Fruit fly (Drosophila melanogaster) whole organism: Measurements from ENCODE around the gene CG7126.

ENCODE experiments used
- CG8478 ChIP-seq: fragments of >200 bp; optimal IDR thresholded peaks from 2 replicates; lab custom pipeline; 2018; ENCODE audit warnings: inconsistent platforms
- Dll ChIP-seq: fragments of >200 bp; optimal IDR thresholded peaks from 2 replicates; lab custom pipeline; 2017
- EcR ChIP-seq, 2 experiments: fragments of >200 bp; optimal IDR thresholded peaks; 2 replicates each; lab custom pipeline; 2017; ENCODE audit warnings: missing biosample characterization in 2 of 2, missing genetic modification characterization in 2 of 2, missing genetic modification reagents in 2 of 2
- pan ChIP-seq: fragments of >200 bp; optimal IDR thresholded peaks from 2 replicates; lab custom pipeline; 2017
- psq ChIP-seq: fragments of >200 bp; optimal IDR thresholded peaks from 2 replicates; lab custom pipeline; 2017
- usp ChIP-seq: fragments of >200 bp; optimal IDR thresholded peaks from 2 replicates; lab custom pipeline; 2017; ENCODE audit warnings: missing biosample characterization, missing genetic modification characterization, mixed read lengths

The CG7126 gene

dm6 chr3R:18280866-18281473 lies 21.7 kb downstream of the CG7126 start:
- TF ChIP-seq psq (lab: Kevin White, UChicago), result no peak
- TF ChIP-seq Dll (lab: Kevin White, UChicago), result no peak
- no peak for TF ChIP-seq EcR (GFP tag; optimal IDR thresholded peaks at IDR 0.05; lab: Kevin White, UChicago)
- TF ChIP-seq pan, result no peak
- TF ChIP-seq usp (GFP tag; lab: Kevin White, UChicago), result no peak
- no peak for TF ChIP-seq CG8478 (lab: Kevin White, UChicago)

DNA sequence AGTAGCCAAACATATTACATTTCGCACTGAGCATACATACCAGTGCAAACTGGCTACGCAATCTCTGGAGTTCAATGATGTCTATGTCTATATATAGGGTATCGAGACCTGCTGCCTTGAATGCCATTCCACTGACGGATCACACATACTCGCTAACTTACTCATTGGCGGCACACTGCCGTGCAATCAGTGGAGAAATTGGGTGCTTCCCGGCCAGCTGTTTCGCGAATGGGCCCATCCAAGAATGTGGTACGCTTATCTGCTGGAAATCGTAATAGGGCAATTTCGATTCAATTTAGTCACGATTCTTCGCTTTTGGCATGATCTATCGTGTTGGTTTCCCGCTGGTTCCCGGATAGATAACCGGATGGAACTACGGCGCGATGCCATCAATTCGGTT lies 22.5 kb downstream of the CG7126 start:
- no peak for TF ChIP-seq Dll (lab: Kevin White, UChicago)
- TF ChIP-seq usp (GFP tag; lab: Kevin White, UChicago), result no peak
- TF ChIP-seq CG8478 (lab: Kevin White, UChicago), result no peak
- TF ChIP-seq psq (lab: Kevin White, UChicago), result no peak

dm6 chr3R:18279494-18279893 lies 23.2 kb downstream of the CG7126 start, which contains the start of gene CG7142:
CG7142 (minus strand) TSS chr3R:18279522.
- TF ChIP-seq CG8478 (lab: Kevin White, UChicago), result no peak
- TF ChIP-seq EcR (GFP tag; optimal IDR thresholded peaks at IDR 0.05; lab: Kevin White, UChicago), result no peak
- TF ChIP-seq psq (lab: Kevin White, UChicago), result no peak
- no peak for TF ChIP-seq pan
- TF ChIP-seq Dll (lab: Kevin White, UChicago), result no peak
- TF ChIP-seq usp (GFP tag; lab: Kevin White, UChicago), result no peak

DNA sequence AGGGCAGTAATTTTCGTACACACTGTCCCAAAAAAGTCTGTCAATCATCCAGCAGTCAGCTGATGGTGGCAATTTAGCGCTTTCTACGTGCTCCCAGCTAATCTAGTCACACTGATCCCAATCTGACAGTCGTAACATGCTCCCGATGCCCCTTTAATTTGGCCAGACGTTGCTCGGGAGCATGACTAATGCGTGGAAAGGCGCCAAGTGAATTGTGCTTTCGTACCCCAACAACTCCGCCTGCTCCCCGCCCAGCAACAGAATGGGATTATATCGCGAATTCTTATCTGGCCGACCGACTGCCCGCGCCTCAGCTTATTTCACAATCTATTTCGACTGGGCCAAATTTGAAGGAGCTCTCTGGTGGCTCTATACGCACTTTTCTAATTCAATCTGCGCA lies 25.2 kb downstream of the CG7126 start:
- TF ChIP-seq usp (GFP tag; lab: Kevin White, UChicago) (no peak), EcR (GFP tag; optimal IDR thresholded peaks at IDR 0.05; lab: Kevin White, UChicago) (no peak)

dm6 chr3R:18276688-18277087 lies 26.0 kb downstream of the CG7126 start:
- TF ChIP-seq psq (lab: Kevin White, UChicago), result no peak
- no peak for TF ChIP-seq Dll (lab: Kevin White, UChicago)
- TF ChIP-seq EcR (GFP tag; optimal IDR thresholded peaks at IDR 0.05; lab: Kevin White, UChicago), result no peak
- no peak for TF ChIP-seq CG8478 (lab: Kevin White, UChicago)
- no peak for TF ChIP-seq usp (GFP tag; lab: Kevin White, UChicago)
- TF ChIP-seq pan, result no peak

dm6 chr3R:18275113-18275782 lies 27.4 kb downstream of the CG7126 start:
- TF ChIP-seq EcR (GFP tag; optimal IDR thresholded peaks at IDR 0.05; lab: Kevin White, UChicago) (no peak), Dll (lab: Kevin White, UChicago) (no peak), pan (no peak), CG8478 (lab: Kevin White, UChicago) (no peak), usp (GFP tag; lab: Kevin White, UChicago) (no peak)

DNA sequence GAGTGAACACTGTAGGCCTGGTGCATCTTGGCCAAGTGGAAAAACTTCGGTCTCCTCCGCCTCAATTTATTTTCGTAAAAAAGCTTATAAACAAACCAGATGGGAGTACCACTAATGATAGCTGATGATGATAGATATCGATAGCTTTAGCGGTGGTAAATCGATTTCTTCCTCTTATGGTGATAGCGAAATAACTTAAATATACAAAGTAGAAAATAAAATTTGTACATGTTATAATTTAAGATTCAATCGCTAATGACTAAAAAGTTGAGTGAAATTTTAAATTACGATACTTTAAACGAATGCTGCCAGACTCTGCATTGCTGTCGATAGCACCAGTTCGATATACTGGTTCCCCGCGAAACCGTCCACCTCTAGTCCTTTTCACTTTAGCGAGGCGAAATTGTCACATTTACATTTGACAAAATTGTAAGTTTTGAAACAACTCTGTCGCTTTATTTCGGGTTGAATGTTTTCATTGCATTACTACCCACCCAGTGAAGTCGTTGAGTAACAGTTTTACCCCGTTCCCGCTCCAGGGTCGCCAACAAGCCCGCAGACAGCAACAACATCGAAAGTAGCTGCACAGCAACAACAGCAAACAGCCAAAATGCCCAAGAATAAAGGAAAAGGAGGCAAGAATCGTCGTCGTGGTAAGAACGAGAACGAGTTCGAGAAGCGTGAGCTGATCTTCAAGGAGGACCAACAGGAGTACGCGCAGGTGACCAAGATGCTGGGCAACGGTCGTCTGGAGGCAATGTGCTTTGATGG lies 28.1 kb downstream of the CG7126 start, which contains the start of the genes Vps39 and eIF1A:
Gene Vps39, minus strand, starts transcription at position 119 of the 771 bp plus-strand sequence.
Gene eIF1A, plus strand, starts transcription at position 338 of the 771 bp plus-strand sequence.
- TF ChIP-seq usp (GFP tag; lab: Kevin White, UChicago) (no peak), CG8478 (lab: Kevin White, UChicago) (no peak), psq (lab: Kevin White, UChicago) (no peak), Dll (lab: Kevin White, UChicago) (no peak), pan (no peak), EcR (GFP tag; optimal IDR thresholded peaks at IDR 0.05; lab: Kevin White, UChicago) (no peak)

DNA sequence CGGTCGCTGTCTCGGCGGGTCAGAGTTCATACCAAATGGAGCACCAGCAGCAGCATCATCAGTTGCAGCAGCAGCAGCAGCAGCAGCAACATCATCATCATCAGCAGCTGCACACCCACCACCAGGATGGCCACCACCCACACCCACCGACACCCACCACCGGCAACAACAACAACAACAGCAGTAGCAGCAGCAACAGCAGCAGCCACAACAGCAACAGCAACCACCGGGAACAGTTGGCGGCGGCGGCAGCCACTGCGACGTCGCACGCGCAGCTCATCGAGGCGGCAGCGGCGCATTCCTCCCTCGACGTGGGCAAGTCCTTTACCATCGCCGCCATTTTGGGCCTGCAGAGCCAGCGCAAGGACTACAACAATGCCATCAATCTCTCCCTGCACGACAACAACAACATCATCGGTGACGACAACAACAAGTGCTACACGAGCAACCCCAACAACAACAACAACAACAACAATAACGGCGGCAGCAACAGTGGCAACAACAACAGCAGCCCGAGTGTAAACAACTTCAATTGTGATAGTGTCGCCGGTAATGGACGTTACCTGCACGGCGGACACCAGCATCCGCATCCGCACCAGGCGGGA lies 32.8 kb downstream of the CG7126 start:
- TF ChIP-seq psq (lab: Kevin White, UChicago), result no peak

dm6 chr3R:18267489-18267888 lies 35.2 kb downstream of the CG7126 start, which contains the start of gene CG18599:
CG18599 (plus strand) TSS chr3R:18267789.
- no peak for TF ChIP-seq CG8478 (lab: Kevin White, UChicago)

- TF ChIP-seq pan (no peak), CG8478 (lab: Kevin White, UChicago) (no peak), psq (lab: Kevin White, UChicago) (no peak), usp (GFP tag; lab: Kevin White, UChicago) (no peak), Dll (lab: Kevin White, UChicago) (no peak), EcR (GFP tag; optimal IDR thresholded peaks at IDR 0.05; lab: Kevin White, UChicago) (no peak)
These were observed 36.0 kb downstream of the CG7126 start for dm6 chr3R:18266665-18267064.

- TF ChIP-seq CG8478 (lab: Kevin White, UChicago) (no peak), EcR (GFP tag; optimal IDR thresholded peaks at IDR 0.05; lab: Kevin White, UChicago) (no peak), pan (no peak), psq (lab: Kevin White, UChicago) (no peak), usp (GFP tag; lab: Kevin White, UChicago) (no peak), Dll (lab: Kevin White, UChicago) (no peak)
These were observed 37.4 kb downstream of the CG7126 start for dm6 chr3R:18265275-18265674.
